Fruit fly (Drosophila melanogaster): ENCODE measurements around the gene CG3698.

The CG3698 gene

dm6 chr3L:20747299-20747925 is 50.8 kb downstream of the CG3698 start (continued):
- no peak for TF ChIP-seq fd102C (GFP tag; optimal IDR thresholded peaks at IDR 0.05)
- no peak for TF ChIP-seq Xrp1 (GFP tag; IDR thresholded peaks at IDR 0.05)
- TF ChIP-seq lmd (GFP tag; IDR thresholded peaks at IDR 0.05), result no peak
- no peak for TF ChIP-seq CG2129 (GFP tag; IDR thresholded peaks at IDR 0.05; ENCODE audit: partially characterized antibody)
- no peak for TF ChIP-seq fd96Cb (tag; optimal IDR thresholded peaks at IDR 0.05)
- TF ChIP-seq CG9876 (GFP tag; optimal IDR thresholded peaks at IDR 0.05), result no peak
- no peak for TF ChIP-seq CG14667 (GFP tag; IDR thresholded peaks at IDR 0.05)
- TF ChIP-seq GATAe (GFP tag; conservative IDR thresholded peaks at IDR 0.05), result no peak
- no peak for TF ChIP-seq CG18476 (GFP tag; optimal IDR thresholded peaks at IDR 0.05)
- TF ChIP-seq TFAM (GFP tag; optimal IDR thresholded peaks at IDR 0.05), result no peak
- TF ChIP-seq Hr39 (optimal IDR thresholded peaks at IDR 0.05), result no peak
- TF ChIP-seq CG10366 (GFP tag; IDR thresholded peaks at IDR 0.05), result no peak
- TF ChIP-seq CG12219 (GFP tag; optimal IDR thresholded peaks at IDR 0.05), result no peak
- no peak for TF ChIP-seq psq (GFP tag; optimal IDR thresholded peaks at IDR 0.05)
- no peak for TF ChIP-seq Drgx (GFP tag; IDR thresholded peaks at IDR 0.05)
- no peak for TF ChIP-seq ssp (GFP tag; IDR thresholded peaks at IDR 0.05)
- no peak for TF ChIP-seq CG10979 (tag; optimal IDR thresholded peaks at IDR 0.05)
- peak; percentile 55 for TF ChIP-seq CG18599 (GFP tag; optimal IDR thresholded peaks at IDR 0.05)
- TF ChIP-seq CG4820 (GFP tag; optimal IDR thresholded peaks at IDR 0.05), result no peak
- no peak for TF ChIP-seq Gug (GFP tag; IDR thresholded peaks at IDR 0.05)
- TF ChIP-seq pb (GFP tag; optimal IDR thresholded peaks at IDR 0.05), result no peak
- TF ChIP-seq CG15269 (tag; optimal IDR thresholded peaks at IDR 0.05), result peak; percentile 50
- no peak for TF ChIP-seq CkIIα-i1 (GFP tag; IDR thresholded peaks at IDR 0.05)
- TF ChIP-seq prd (optimal IDR thresholded peaks at IDR 0.05), result no peak
- no peak for TF ChIP-seq prd (GFP tag; IDR thresholded peaks at IDR 0.05)
- no peak for TF ChIP-seq CG2875 (GFP tag; optimal IDR thresholded peaks at IDR 0.05)
- TF ChIP-seq MESR4 (GFP tag; optimal IDR thresholded peaks at IDR 0.05), result no peak
- no peak for TF ChIP-seq CG12391 (tag; optimal IDR thresholded peaks at IDR 0.05)
- TF ChIP-seq gsb (GFP tag; IDR thresholded peaks at IDR 0.05), result no peak
- no peak for TF ChIP-seq slou (GFP tag; optimal IDR thresholded peaks at IDR 0.05)
- no peak for TF ChIP-seq CG18011 (GFP tag; optimal IDR thresholded peaks at IDR 0.05)
- no peak for TF ChIP-seq Stat92E (GFP tag; optimal IDR thresholded peaks at IDR 0.05)
- TF ChIP-seq CG1233 (GFP tag; optimal IDR thresholded peaks at IDR 0.05), result peak; percentile 3
- peak; percentile 86 for TF ChIP-seq CG13894 (tag; optimal IDR thresholded peaks at IDR 0.05)
- TF ChIP-seq CG4404 (GFP tag; IDR thresholded peaks at IDR 0.05), result no peak
- no peak for TF ChIP-seq CG32532 (GFP tag; IDR thresholded peaks at IDR 0.05)
- peak; percentile 45 for TF ChIP-seq grau (tag; optimal IDR thresholded peaks at IDR 0.05)
- no peak for TF ChIP-seq CG15479 (GFP tag; optimal IDR thresholded peaks at IDR 0.05)
- no peak for TF ChIP-seq Adf1 (GFP tag; IDR thresholded peaks at IDR 0.05)
- no peak for TF ChIP-seq CG11723 (GFP tag; optimal IDR thresholded peaks at IDR 0.05)
- no peak for TF ChIP-seq Dll (GFP tag; IDR thresholded peaks at IDR 0.05; ENCODE audit: partially characterized antibody)
- TF ChIP-seq mirr (GFP tag; optimal IDR thresholded peaks at IDR 0.05), result peak; percentile 56
- TF ChIP-seq CG10209 (GFP tag; optimal IDR thresholded peaks at IDR 0.05), result peak; percentile 2
- TF ChIP-seq Rfx (GFP tag; IDR thresholded peaks at IDR 0.05), result peak; percentile 24; the same call in 1 of the 2 replicates
- no peak for TF ChIP-seq CG17802 (tag; optimal IDR thresholded peaks at IDR 0.05)
- no peak for TF ChIP-seq E2f2 (GFP tag; IDR thresholded peaks at IDR 0.05)
- peak; percentile 34; the same call in 1 of the 2 replicates for TF ChIP-seq slbo (GFP tag; IDR thresholded peaks at IDR 0.05)
- no peak for TF ChIP-seq Rx (GFP tag; IDR thresholded peaks at IDR 0.05)
- no peak for TF ChIP-seq mld (GFP tag; IDR thresholded peaks at IDR 0.05; ENCODE audit: partially characterized antibody)
- TF ChIP-seq eyg (GFP tag; optimal IDR thresholded peaks at IDR 0.05), result no peak
- TF ChIP-seq ap (GFP tag; IDR thresholded peaks at IDR 0.05), result no peak

All from whole organism, embryonic.